Fruit fly (Drosophila melanogaster) whole organism, prepupa: ENCODE measurements around the gene Fpgs1.

Experiments used
- Blimp-1 ChIP-seq: fragments of 200-800 bp; sonication (Bioruptor generic); optimal IDR thresholded peaks from 3 replicates; lab custom pipeline; 2017; ENCODE audit warnings: missing biosample characterization, missing genetic modification characterization, mild to moderate bottlenecking, moderate library complexity, missing genetic modification reagents
- CG10631 ChIP-seq: fragments of 200-800 bp; sonication (Bioruptor generic); optimal IDR thresholded peaks from 2 replicates; lab custom pipeline; 2016; ENCODE audit warnings: missing biosample characterization, missing genetic modification characterization
- CG16779 ChIP-seq: fragments of 200-800 bp; sonication (Bioruptor generic); optimal IDR thresholded peaks from 3 replicates; lab custom pipeline; 2017; ENCODE audit warnings: missing biosample characterization, mild to moderate bottlenecking, missing genetic modification characterization
- CG31627 ChIP-seq: fragments of 200-800 bp; sonication (Bioruptor generic); optimal IDR thresholded peaks from 3 replicates; lab custom pipeline; 2016; ENCODE audit warnings: missing biosample characterization, missing genetic modification characterization
- CG32006 ChIP-seq: fragments of 200-800 bp; sonication (Bioruptor generic); optimal IDR thresholded peaks from 3 replicates; lab custom pipeline; 2017; ENCODE audit warnings: missing biosample characterization, mild to moderate bottlenecking, missing genetic modification characterization
- CG3919 ChIP-seq: fragments of 200-800 bp; sonication (Bioruptor generic); optimal IDR thresholded peaks from 3 replicates; lab custom pipeline; 2016; ENCODE audit warnings: missing biosample characterization, missing genetic modification characterization
- CG6163 ChIP-seq: fragments of 200-800 bp; sonication (Bioruptor generic); IDR thresholded peaks from 3 replicates; pipeline ENCODE4 v1.3.6; 2022; ENCODE audit warnings: missing biosample characterization, missing genetic modification characterization
- CG6276 ChIP-seq: fragments of 200-800 bp; sonication (Bioruptor generic); optimal IDR thresholded peaks from 2 replicates; lab custom pipeline; 2017; ENCODE audit warnings: missing biosample characterization, mild to moderate bottlenecking, missing genetic modification characterization
- CG6808 ChIP-seq: fragments of 200-800 bp; sonication (Bioruptor generic); optimal IDR thresholded peaks from 3 replicates; lab custom pipeline; 2017; ENCODE audit warnings: missing biosample characterization, missing genetic modification characterization, mild to moderate bottlenecking, moderate library complexity, missing genetic modification reagents
- CG6854 ChIP-seq: fragments of 200-800 bp; sonication (Bioruptor generic); optimal IDR thresholded peaks from 2 replicates; lab custom pipeline; 2017; ENCODE audit warnings: missing biosample characterization, mild to moderate bottlenecking, missing genetic modification characterization
- CG8632 ChIP-seq: fragments of 200-800 bp; sonication (Bioruptor generic); optimal IDR thresholded peaks from 3 replicates; lab custom pipeline; 2016; ENCODE audit warnings: missing biosample characterization, missing genetic modification characterization
- CG9139 ChIP-seq: fragments of 200-800 bp; sonication (Bioruptor generic); optimal IDR thresholded peaks from 3 replicates; lab custom pipeline; 2017; ENCODE audit warnings: missing biosample characterization, mild to moderate bottlenecking, missing genetic modification characterization
- Eip75B ChIP-seq: fragments of 200-800 bp; sonication (Bioruptor generic); optimal IDR thresholded peaks from 3 replicates; lab custom pipeline; 2016; ENCODE audit warnings: missing biosample characterization, missing genetic modification characterization
- Eip78C ChIP-seq: fragments of 200-800 bp; sonication (Bioruptor generic); peaks from one replicate; lab custom pipeline; 2016; ENCODE audit warnings: missing biosample characterization, missing genetic modification characterization
- Eip93F ChIP-seq: fragments of 200-800 bp; sonication (Bioruptor generic); optimal IDR thresholded peaks from 2 replicates; lab custom pipeline; 2016; ENCODE audit warnings: missing biosample characterization, mild to moderate bottlenecking, missing genetic modification characterization
- Ets21C ChIP-seq: fragments of 200-800 bp; sonication (Bioruptor generic); optimal IDR thresholded peaks from 3 replicates; lab custom pipeline; 2016; ENCODE audit warnings: missing biosample characterization, missing genetic modification characterization
- Gug ChIP-seq: fragments of 200-800 bp; sonication (Bioruptor generic); IDR thresholded peaks from 2 replicates; pipeline ENCODE4 v1.3.6; 2022; ENCODE audit warnings: missing biosample characterization, missing genetic modification characterization
- Hr39 ChIP-seq: fragments of 200-800 bp; sonication (Bioruptor generic); optimal IDR thresholded peaks from 2 replicates; lab custom pipeline; 2016; ENCODE audit warnings: missing biosample characterization, missing genetic modification characterization
- Hr4 ChIP-seq: fragments of 200-800 bp; sonication (Bioruptor generic); optimal IDR thresholded peaks from 3 replicates; lab custom pipeline; 2016; ENCODE audit warnings: missing biosample characterization, missing genetic modification characterization
- Lpt ChIP-seq: fragments of 200-800 bp; sonication (Bioruptor generic); optimal IDR thresholded peaks from 3 replicates; lab custom pipeline; 2016; ENCODE audit warnings: missing biosample characterization, missing genetic modification characterization
- Met ChIP-seq: fragments of 200-800 bp; sonication (Bioruptor generic); optimal IDR thresholded peaks from 3 replicates; lab custom pipeline; 2016; ENCODE audit warnings: missing biosample characterization, missing genetic modification characterization
- OdsH ChIP-seq: fragments of 200-800 bp; sonication (Bioruptor generic); optimal IDR thresholded peaks from 3 replicates; lab custom pipeline; 2016; ENCODE audit warnings: missing biosample characterization, missing genetic modification characterization
- Smox ChIP-seq: fragments of 200-800 bp; sonication (Bioruptor generic); optimal IDR thresholded peaks from 3 replicates; lab custom pipeline; 2016; ENCODE audit warnings: missing biosample characterization, missing genetic modification characterization
- Sox14 ChIP-seq: fragments of 200-800 bp; sonication (Bioruptor generic); optimal IDR thresholded peaks from 3 replicates; lab custom pipeline; 2016; ENCODE audit warnings: missing biosample characterization, missing genetic modification characterization
- acj6 ChIP-seq: fragments of 200-800 bp; sonication (Bioruptor generic); optimal IDR thresholded peaks from 3 replicates; lab custom pipeline; 2016; ENCODE audit warnings: missing biosample characterization, missing genetic modification characterization
- cyc ChIP-seq: fragments of 200-800 bp; sonication (Bioruptor generic); optimal IDR thresholded peaks from 3 replicates; lab custom pipeline; 2016; ENCODE audit warnings: missing biosample characterization, missing genetic modification characterization
- dac ChIP-seq: fragments of 200-800 bp; sonication (Bioruptor generic); optimal IDR thresholded peaks from 2 replicates; lab custom pipeline; 2017; ENCODE audit warnings: missing biosample characterization, mild to moderate bottlenecking, missing genetic modification characterization
- dsx ChIP-seq: fragments of 200-800 bp; optimal IDR thresholded peaks from 3 replicates; lab custom pipeline; 2019; ENCODE audit warnings: missing biosample characterization, mild to moderate bottlenecking, missing genetic modification characterization, moderate library complexity; ENCODE audit not compliant: poor library complexity, severe bottlenecking
- eg ChIP-seq: fragments of 200-800 bp; sonication (Bioruptor generic); IDR thresholded peaks from 3 replicates; pipeline ENCODE4 v1.3.6; 2022; ENCODE audit warnings: missing biosample characterization, missing genetic modification characterization
- esn ChIP-seq: fragments of 200-800 bp; sonication (Bioruptor generic); optimal IDR thresholded peaks from 2 replicates; lab custom pipeline; 2016; ENCODE audit warnings: missing biosample characterization, mild to moderate bottlenecking, missing genetic modification characterization, moderate library complexity
- fd59A ChIP-seq: fragments of 200-800 bp; sonication (Bioruptor generic); optimal IDR thresholded peaks from 2 replicates; lab custom pipeline; 2017; ENCODE audit warnings: missing biosample characterization, mild to moderate bottlenecking, missing genetic modification characterization, missing genetic modification reagents
- fd85E ChIP-seq: fragments of 200-800 bp; sonication (Bioruptor generic); optimal IDR thresholded peaks from 3 replicates; lab custom pipeline; 2016; ENCODE audit warnings: missing biosample characterization, missing genetic modification characterization
- fkh ChIP-seq: fragments of 200-800 bp; sonication (Bioruptor generic); optimal IDR thresholded peaks from 3 replicates; lab custom pipeline; 2017; ENCODE audit warnings: missing biosample characterization, mild to moderate bottlenecking, missing genetic modification characterization, moderate library complexity
- lz ChIP-seq: fragments of 200-800 bp; sonication (Bioruptor generic); optimal IDR thresholded peaks from 3 replicates; lab custom pipeline; 2016; ENCODE audit warnings: missing biosample characterization, missing genetic modification characterization
- net ChIP-seq: fragments of 200-800 bp; sonication (Bioruptor generic); optimal IDR thresholded peaks from 3 replicates; lab custom pipeline; 2016; ENCODE audit warnings: missing biosample characterization, missing genetic modification characterization
- pdm3 ChIP-seq: fragments of 200-800 bp; sonication (Bioruptor generic); optimal IDR thresholded peaks from 3 replicates; lab custom pipeline; 2016; ENCODE audit warnings: missing biosample characterization, missing genetic modification characterization
- salr ChIP-seq, 2 experiments: fragments of 200-800 bp; sonication (Bioruptor generic); optimal IDR thresholded peaks; 3 replicates each; lab custom pipeline; 2016 to 2018; ENCODE audit warnings: missing biosample characterization in 2 of 2, missing genetic modification characterization in 2 of 2, mild to moderate bottlenecking in 1 of 2
- spab ChIP-seq: fragments of 200-800 bp; sonication (Bioruptor generic); optimal IDR thresholded peaks from 2 replicates; lab custom pipeline; 2017; ENCODE audit warnings: missing biosample characterization, mild to moderate bottlenecking, missing genetic modification characterization, missing genetic modification reagents
- ss ChIP-seq, 2 experiments: fragments of 200-800 bp; sonication (Bioruptor generic); optimal IDR thresholded peaks; 2 replicates in 1 of 2; 3 replicates in 1 of 2; lab custom pipeline; 2017 to 2018; ENCODE audit warnings: mild to moderate bottlenecking in 2 of 2, missing biosample characterization in 2 of 2, missing genetic modification characterization in 2 of 2, moderate library complexity in 1 of 2
- svp ChIP-seq: fragments of 200-800 bp; sonication (Bioruptor generic); peaks from one replicate; lab custom pipeline; 2016; ENCODE audit warnings: missing biosample characterization, missing genetic modification characterization
- topi ChIP-seq: fragments of 200-800 bp; sonication (Bioruptor generic); optimal IDR thresholded peaks from 3 replicates; lab custom pipeline; 2016; ENCODE audit warnings: missing biosample characterization, missing genetic modification characterization
- vri ChIP-seq: fragments of 200-800 bp; sonication (Bioruptor generic); optimal IDR thresholded peaks from 3 replicates; lab custom pipeline; 2016; ENCODE audit warnings: missing biosample characterization, mild to moderate bottlenecking, missing genetic modification characterization

Fpgs1 gene

dm6 chrX:12582984-12583869 lies 28.4 kb upstream of the Fpgs1 start, which contains the start of gene Pits (continued):
- TF ChIP-seq CG16779 (tag; lab: Kevin White, UChicago) (peak; percentile 65), CG32006 (GFP tag; lab: Kevin White, UChicago) (peak; percentile 14), fd59A (GFP tag; lab: Kevin White, UChicago) (no peak), OdsH (GFP tag; lab: Kevin White, UChicago) (peak; percentile 19), CG3919 (GFP tag; lab: Kevin White, UChicago) (peak; percentile 59), eg (GFP tag; lab: Robert Waterston, UW) (peak; percentile 68), Eip93F (GFP tag; lab: Kevin White, UChicago) (no peak), CG6854 (GFP tag; lab: Kevin White, UChicago) (peak; percentile 82), dac (GFP tag; lab: Kevin White, UChicago) (no peak), vri (GFP tag; lab: Kevin White, UChicago) (peak; percentile 72), CG8632 (no peak), Gug (no peak), Met (GFP tag; lab: Kevin White, UChicago) (peak; percentile 44)

DNA sequence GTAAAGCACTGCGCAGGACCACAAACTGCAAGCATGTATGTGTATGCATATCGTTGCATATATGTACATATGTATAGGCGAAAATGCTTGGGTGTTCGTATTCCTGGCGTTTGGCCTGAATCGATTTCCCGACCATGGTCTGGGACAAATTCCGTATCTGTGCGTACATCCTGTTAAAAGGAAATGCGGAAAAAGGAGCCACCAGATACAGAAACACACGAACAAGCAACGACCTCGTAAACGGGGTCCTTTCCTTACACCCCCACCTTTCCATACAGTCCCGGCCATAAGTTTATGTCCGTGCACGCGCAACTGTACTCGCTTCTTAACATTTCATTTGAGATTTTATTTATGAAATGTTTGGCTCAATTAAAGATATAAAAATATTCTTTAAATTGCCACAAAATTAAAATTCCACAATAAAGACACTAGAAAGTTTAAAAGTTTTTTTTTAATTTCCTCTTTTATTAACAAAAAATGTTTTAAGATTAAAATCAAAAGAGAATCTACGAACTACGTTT lies 27.7 kb upstream of the Fpgs1 start:
- TF ChIP-seq Eip78C (GFP tag; lab: Kevin White, UChicago) = peak; percentile 71
- no peak for TF ChIP-seq vri (GFP tag; lab: Kevin White, UChicago)

DNA sequence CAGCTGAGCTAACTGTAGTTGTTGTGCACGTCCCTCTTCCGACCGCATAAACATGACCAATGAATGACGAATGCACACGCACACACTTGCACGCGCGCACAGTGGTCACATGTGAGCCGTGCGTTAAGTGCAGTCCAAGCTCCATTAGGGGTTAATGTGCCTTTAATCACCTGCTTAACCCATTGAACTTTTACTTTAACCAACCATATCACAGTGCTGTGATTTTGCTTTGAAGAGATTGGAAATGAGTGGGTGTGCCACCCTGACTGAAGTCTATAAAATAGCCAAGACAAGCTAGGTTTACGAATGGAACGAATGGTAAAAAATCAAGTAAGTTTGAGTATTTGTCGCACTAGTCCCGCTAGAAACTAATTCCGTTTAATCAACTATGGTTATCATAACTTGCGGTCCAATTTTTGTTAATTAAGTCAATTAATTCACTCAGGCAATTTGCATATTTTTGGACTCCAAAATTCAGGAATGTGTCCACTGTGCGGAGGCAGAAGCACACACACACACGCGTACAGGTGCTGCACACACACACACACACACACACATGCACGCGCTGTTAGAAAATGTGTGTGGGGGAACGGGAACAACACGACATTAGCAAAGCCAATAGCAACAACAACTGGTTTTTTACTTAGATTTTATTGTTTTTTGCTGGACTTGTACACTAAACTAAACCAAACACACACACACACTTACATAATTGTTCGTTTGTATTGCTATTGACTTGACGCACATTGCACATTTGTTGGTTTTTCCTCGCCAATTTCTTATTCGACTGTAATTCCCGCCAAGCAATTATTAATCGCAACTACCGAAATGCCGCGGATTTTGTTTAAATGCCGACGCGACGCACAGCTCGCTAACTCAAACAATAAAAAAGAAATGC lies 20.2 kb upstream of the Fpgs1 start:
- peak; percentile 67 for TF ChIP-seq Lpt (GFP tag; lab: Kevin White, UChicago)
- peak; percentile 77 for TF ChIP-seq Ets21C (GFP tag; lab: Kevin White, UChicago)
- peak; percentile 85 for TF ChIP-seq Sox14 (GFP tag; lab: Kevin White, UChicago)
- TF ChIP-seq dsx (GFP tag; lab: Kevin White, UChicago) = peak; percentile 37
- TF ChIP-seq fkh = peak; percentile 58
- peak; percentile 26 for TF ChIP-seq fd85E (GFP tag; lab: Kevin White, UChicago)
- peak; percentile 82 for TF ChIP-seq pdm3 (GFP tag; lab: Kevin White, UChicago)
- TF ChIP-seq Smox (GFP tag; lab: Kevin White, UChicago) = peak; percentile 79
- peak; percentile 90 for TF ChIP-seq svp (GFP tag; lab: Kevin White, UChicago)
- peak; percentile 80 for TF ChIP-seq CG6808 (GFP tag; lab: Kevin White, UChicago)
- TF ChIP-seq salr (GFP tag; optimal IDR thresholded peaks at IDR 0.05; lab: Kevin White, UChicago) = peak in 1 of 2 experiments; percentile 82
- TF ChIP-seq CG6276 (GFP tag; lab: Kevin White, UChicago) = peak; percentile 81
- peak; percentile 19 to 76 for TF ChIP-seq ss (GFP tag; optimal IDR thresholded peaks at IDR 0.05; lab: Kevin White, UChicago)
- TF ChIP-seq Blimp-1 (GFP tag; lab: Kevin White, UChicago) = peak; percentile 38
- peak; percentile 81 for TF ChIP-seq topi (GFP tag; lab: Kevin White, UChicago)
- TF ChIP-seq lz (GFP tag; lab: Kevin White, UChicago) = peak; percentile 75
- peak; percentile 71 for TF ChIP-seq cyc (GFP tag; lab: Kevin White, UChicago)
- TF ChIP-seq vri (GFP tag; lab: Kevin White, UChicago) = peak; percentile 49
- peak; percentile 43 for TF ChIP-seq CG16779 (tag; lab: Kevin White, UChicago)
- TF ChIP-seq CG9139 = peak; percentile 26
- TF ChIP-seq eg (GFP tag; lab: Robert Waterston, UW) = peak; percentile 42; the same call in 1 of the 3 replicates
- 0 out of 3 replicates have a peak, but pooled peaks have one; percentile 6 for TF ChIP-seq CG6163 (GFP tag; lab: Robert Waterston, UW)
- peak; percentile 78 for TF ChIP-seq net (GFP tag; lab: Kevin White, UChicago)
- TF ChIP-seq CG3919 (GFP tag; lab: Kevin White, UChicago) = peak; percentile 58
- TF ChIP-seq Eip75B (GFP tag; lab: Kevin White, UChicago) = peak; percentile 72
- peak; percentile 74 for TF ChIP-seq CG10631 (GFP tag; lab: Kevin White, UChicago)
- TF ChIP-seq esn (GFP tag; lab: Kevin White, UChicago) = peak; percentile 85
- peak; percentile 72 for TF ChIP-seq acj6 (GFP tag; lab: Kevin White, UChicago)
- peak; percentile 80 for TF ChIP-seq Hr39 (GFP tag; lab: Kevin White, UChicago)
- TF ChIP-seq Hr4 (GFP tag; lab: Kevin White, UChicago) = peak; percentile 80
- TF ChIP-seq CG31627 (GFP tag; lab: Kevin White, UChicago) = peak; percentile 74
- peak; percentile 61 for TF ChIP-seq spab (GFP tag; lab: Kevin White, UChicago)
- peak; percentile 14 for TF ChIP-seq CG6854 (GFP tag; lab: Kevin White, UChicago)
